Worm (Caenorhabditis elegans) whole organism, late embryonic: ENCODE measurements around the gene fbxa-164.
"Not testable (repeated sequence)": the region's sequence is repeated elsewhere in the genome, so short reads cannot be mapped to it uniquely, and the experiment has no call there.

ENCODE experiments used
- ama-1 ChIP-seq: fragments of 150-350 bp; optimal IDR thresholded peaks from 2 replicates; lab custom pipeline; 2014
- ceh-24 ChIP-seq: sonication (generic microtip); optimal IDR thresholded peaks from 2 replicates; lab custom pipeline; 2016; ENCODE audit warnings: mild to moderate bottlenecking, missing genetic modification characterization, missing compliant biosample characterization
- ceh-9 ChIP-seq: sonication (generic microtip); optimal IDR thresholded peaks from 2 replicates; lab custom pipeline; 2016; ENCODE audit warnings: mild to moderate bottlenecking, missing genetic modification characterization, inconsistent platforms, missing compliant biosample characterization
- dmd-4 ChIP-seq: sonication (generic microtip); optimal IDR thresholded peaks from 2 replicates; lab custom pipeline; 2016; ENCODE audit warnings: borderline replicate concordance, missing genetic modification characterization, missing compliant biosample characterization
- elt-2 ChIP-seq: sonication (generic microtip); optimal IDR thresholded peaks from 2 replicates; lab custom pipeline; 2016; ENCODE audit warnings: missing genetic modification reagents, missing genetic modification characterization, missing compliant biosample characterization
- fax-1 ChIP-seq: sonication (generic microtip); optimal IDR thresholded peaks from 2 replicates; lab custom pipeline; 2016; ENCODE audit warnings: missing genotype, missing genetic modification characterization, missing compliant biosample characterization
- hlh-15 ChIP-seq: sonication (generic microtip); optimal IDR thresholded peaks from 2 replicates; lab custom pipeline; 2016; ENCODE audit warnings: missing genetic modification characterization, missing compliant biosample characterization
- hlh-6 ChIP-seq: sonication (generic microtip); optimal IDR thresholded peaks from 2 replicates; lab custom pipeline; 2016; ENCODE audit warnings: missing genotype, missing genetic modification characterization, missing compliant biosample characterization
- lin-11 ChIP-seq: fragments of 200-800 bp; sonication (Bioruptor generic); optimal IDR thresholded peaks from 2 replicates; lab custom pipeline; 2018; ENCODE audit warnings: mild to moderate bottlenecking, missing genetic modification characterization, missing compliant biosample characterization
- pqm-1 ChIP-seq: sonication (generic microtip); optimal IDR thresholded peaks from 2 replicates; lab custom pipeline; 2016; ENCODE audit warnings: missing genetic modification characterization, missing compliant biosample characterization
- rnt-1 ChIP-seq: sonication (generic microtip); optimal IDR thresholded peaks from 2 replicates; lab custom pipeline; 2016; ENCODE audit warnings: missing genetic modification characterization, missing compliant biosample characterization
- tbx-2 ChIP-seq: sonication (generic microtip); optimal IDR thresholded peaks from 2 replicates; lab custom pipeline; 2016; ENCODE audit warnings: missing genetic modification characterization, missing compliant biosample characterization
- unc-86 ChIP-seq: sonication (generic microtip); optimal IDR thresholded peaks from 2 replicates; lab custom pipeline; 2016; ENCODE audit warnings: missing genetic modification characterization, missing compliant biosample characterization

- not testable (repeated sequence) for TF ChIP-seq dmd-4 (tag; lab: Kevin White, UChicago); ama-1 (lab: Kevin White, UChicago); fax-1 (tag; lab: Kevin White, UChicago); hlh-6; ceh-9 (tag; lab: Kevin White, UChicago); unc-86 (tag; lab: Kevin White, UChicago); ceh-24; elt-2; pqm-1 (tag; lab: Kevin White, UChicago); hlh-15 (tag; lab: Kevin White, UChicago); tbx-2 (tag; lab: Kevin White, UChicago); lin-11; rnt-1
Observed at ce11 chrII:1633490-1633889, 19.6 kb upstream of the fbxa-164 start, which contains the start of gene C08E3.1.
